Fruit fly (Drosophila melanogaster) whole organism, embryonic: ENCODE data around the gene ac.

ENCODE experiments used
- Abd-B ChIP-seq: fragments of 200-800 bp; sonication (Bioruptor generic); optimal IDR thresholded peaks from 2 replicates; lab custom pipeline; 2018; ENCODE audit warnings: missing biosample characterization, mild to moderate bottlenecking, missing genetic modification characterization, moderate library complexity
- CG10543 ChIP-seq: fragments of 200-800 bp; sonication (Bioruptor generic); optimal IDR thresholded peaks from 3 replicates; lab custom pipeline; 2017; ENCODE audit warnings: missing biosample characterization, mild to moderate bottlenecking, missing genetic modification characterization, moderate library complexity
- CG10979 ChIP-seq: fragments of 200-800 bp; sonication (Bioruptor generic); optimal IDR thresholded peaks from 2 replicates; lab custom pipeline; 2018; ENCODE audit warnings: missing biosample characterization, mild to moderate bottlenecking, missing genetic modification characterization, moderate library complexity
- CG11504 ChIP-seq: fragments of 200-800 bp; sonication (Bioruptor generic); optimal IDR thresholded peaks from 3 replicates; lab custom pipeline; 2019; ENCODE audit warnings: missing biosample characterization, mild to moderate bottlenecking, missing genetic modification characterization, moderate library complexity
- CG12155 ChIP-seq: fragments of 200-800 bp; sonication (Bioruptor generic); optimal IDR thresholded peaks from 3 replicates; lab custom pipeline; 2016; ENCODE audit warnings: missing biosample characterization, missing genetic modification characterization
- CG12219 ChIP-seq: fragments of 200-800 bp; sonication (Bioruptor generic); optimal IDR thresholded peaks from 3 replicates; lab custom pipeline; 2018; ENCODE audit warnings: missing biosample characterization, mild to moderate bottlenecking, missing genetic modification characterization
- CG15601 ChIP-seq: fragments of 200-800 bp; sonication (Bioruptor generic); optimal IDR thresholded peaks from 3 replicates; lab custom pipeline; 2019; ENCODE audit warnings: missing biosample characterization, mild to moderate bottlenecking, missing genetic modification characterization, moderate library complexity
- CG17359 ChIP-seq: fragments of 200-800 bp; sonication (Bioruptor generic); optimal IDR thresholded peaks from 3 replicates; lab custom pipeline; 2018; ENCODE audit warnings: missing biosample characterization, mild to moderate bottlenecking, missing genetic modification characterization, moderate library complexity
- CG17385 ChIP-seq: fragments of 200-800 bp; sonication (Bioruptor generic); optimal IDR thresholded peaks from 3 replicates; lab custom pipeline; 2018; ENCODE audit warnings: missing biosample characterization, mild to moderate bottlenecking, missing genetic modification characterization
- CG18262 ChIP-seq: fragments of 200-800 bp; optimal IDR thresholded peaks from 3 replicates; lab custom pipeline; 2019; ENCODE audit warnings: missing biosample characterization, mild to moderate bottlenecking, missing genetic modification characterization, moderate library complexity
- CG18476 ChIP-seq: fragments of 200-800 bp; sonication (Bioruptor generic); optimal IDR thresholded peaks from 2 replicates; lab custom pipeline; 2016; ENCODE audit warnings: missing biosample characterization, mild to moderate bottlenecking, missing genetic modification characterization
- CG2120 ChIP-seq: fragments of 200-800 bp; sonication (Bioruptor generic); optimal IDR thresholded peaks from 3 replicates; lab custom pipeline; 2016; ENCODE audit warnings: missing biosample characterization, missing genetic modification characterization
- CG2678 ChIP-seq: fragments of 200-800 bp; sonication (Bioruptor generic); optimal IDR thresholded peaks from 3 replicates; lab custom pipeline; 2019; ENCODE audit warnings: missing biosample characterization, mild to moderate bottlenecking, missing genetic modification characterization, moderate library complexity
- CG30431 ChIP-seq: fragments of 200-800 bp; sonication (Bioruptor generic); optimal IDR thresholded peaks from 2 replicates; lab custom pipeline; 2017; ENCODE audit warnings: missing biosample characterization, missing genetic modification characterization
- CG3281 ChIP-seq: fragments of 200-800 bp; sonication (Bioruptor generic); optimal IDR thresholded peaks from 3 replicates; lab custom pipeline; 2017; ENCODE audit warnings: missing biosample characterization, mild to moderate bottlenecking, missing genetic modification characterization
- CG4424 ChIP-seq: fragments of 200-800 bp; sonication (Bioruptor generic); optimal IDR thresholded peaks from 3 replicates; lab custom pipeline; 2016; ENCODE audit warnings: missing biosample characterization, missing genetic modification characterization
- CG6654 ChIP-seq: fragments of 200-800 bp; sonication (Bioruptor generic); optimal IDR thresholded peaks from 2 replicates; lab custom pipeline; 2017; ENCODE audit warnings: missing biosample characterization, mild to moderate bottlenecking, missing genetic modification characterization
- CG6854 ChIP-seq: fragments of 200-800 bp; sonication (Bioruptor generic); optimal IDR thresholded peaks from 3 replicates; lab custom pipeline; 2017; ENCODE audit warnings: missing biosample characterization, mild to moderate bottlenecking, missing genetic modification characterization
- CG7928 ChIP-seq: fragments of 200-800 bp; sonication (Bioruptor generic); optimal IDR thresholded peaks from 2 replicates; lab custom pipeline; 2017; ENCODE audit warnings: missing biosample characterization, mild to moderate bottlenecking, missing genetic modification characterization
- CG8281 ChIP-seq: fragments of 200-800 bp; sonication (Bioruptor generic); optimal IDR thresholded peaks from 2 replicates; lab custom pipeline; 2018; ENCODE audit warnings: missing biosample characterization, mild to moderate bottlenecking, missing genetic modification characterization, moderate library complexity
- CG8388 ChIP-seq: fragments of 200-800 bp; sonication (Bioruptor generic); optimal IDR thresholded peaks from 2 replicates; lab custom pipeline; 2019; ENCODE audit warnings: missing biosample characterization, mild to moderate bottlenecking, missing genetic modification characterization, moderate library complexity
- CG8944 ChIP-seq: fragments of 200-800 bp; sonication (Bioruptor generic); optimal IDR thresholded peaks from 3 replicates; lab custom pipeline; 2016; ENCODE audit warnings: missing biosample characterization, missing genetic modification characterization
- CoRest ChIP-seq: fragments of 200-800 bp; sonication (Bioruptor generic); optimal IDR thresholded peaks from 3 replicates; lab custom pipeline; 2018; ENCODE audit warnings: missing biosample characterization, mild to moderate bottlenecking, missing genetic modification characterization, moderate library complexity
- D19B ChIP-seq: fragments of 200-800 bp; sonication (Bioruptor generic); optimal IDR thresholded peaks from 2 replicates; lab custom pipeline; 2017; ENCODE audit warnings: missing biosample characterization, mild to moderate bottlenecking, missing genetic modification characterization
- Deaf1 ChIP-seq: fragments of 200-800 bp; optimal IDR thresholded peaks from 3 replicates; lab custom pipeline; 2019; ENCODE audit warnings: missing biosample characterization, mild to moderate bottlenecking, missing genetic modification characterization, moderate library complexity
- Doc2 ChIP-seq: fragments of 200-800 bp; sonication (Bioruptor generic); IDR thresholded peaks from 2 replicates; pipeline ENCODE4 v1.3.6; 2022; ENCODE audit warnings: missing biosample characterization, missing genetic modification characterization
- Fer2 ChIP-seq: fragments of 200-800 bp; sonication (Bioruptor generic); optimal IDR thresholded peaks from 2 replicates; lab custom pipeline; 2018; ENCODE audit warnings: missing biosample characterization, mild to moderate bottlenecking, missing genetic modification characterization, moderate library complexity
- Myb ChIP-seq: fragments of 200-800 bp; sonication (Bioruptor generic); optimal IDR thresholded peaks from 2 replicates; lab custom pipeline; 2016; ENCODE audit warnings: missing biosample characterization, missing genetic modification characterization
- Rfx ChIP-seq: fragments of 200-800 bp; sonication (Bioruptor generic); IDR thresholded peaks from 2 replicates; pipeline ENCODE4 v1.3.6; 2022; ENCODE audit warnings: missing biosample characterization, missing genetic modification characterization
- al ChIP-seq: fragments of 200-800 bp; sonication (Bioruptor generic); IDR thresholded peaks from 2 replicates; pipeline ENCODE4 v1.3.6; 2022; ENCODE audit warnings: missing biosample characterization, missing genetic modification characterization
- ara ChIP-seq: fragments of 200-800 bp; sonication (Bioruptor generic); IDR thresholded peaks from 2 replicates; pipeline ENCODE4 v1.3.6; 2022; ENCODE audit warnings: missing biosample characterization, missing genetic modification characterization
- bab2 ChIP-seq: fragments of 200-800 bp; sonication (Bioruptor generic); optimal IDR thresholded peaks from 2 replicates; lab custom pipeline; 2016; ENCODE audit warnings: missing biosample characterization, missing genetic modification characterization
- bcd ChIP-seq: fragments of 200-800 bp; sonication (Bioruptor generic); optimal IDR thresholded peaks from 2 replicates; lab custom pipeline; 2017; ENCODE audit warnings: missing biosample characterization, mild to moderate bottlenecking, missing genetic modification characterization
- cwo ChIP-seq: fragments of 200-800 bp; sonication (Bioruptor generic); optimal IDR thresholded peaks from 3 replicates; lab custom pipeline; 2017; ENCODE audit warnings: missing biosample characterization, missing genetic modification characterization, mild to moderate bottlenecking, moderate library complexity, missing genetic modification reagents
- dmrt99B ChIP-seq: fragments of 200-800 bp; sonication (Bioruptor generic); optimal IDR thresholded peaks from 2 replicates; lab custom pipeline; 2018; ENCODE audit warnings: missing biosample characterization, mild to moderate bottlenecking, missing genetic modification characterization, moderate library complexity
- dysf ChIP-seq: fragments of 200-800 bp; sonication (Bioruptor generic); IDR thresholded peaks from 3 replicates; pipeline ENCODE4 v1.3.6; 2022; ENCODE audit warnings: missing biosample characterization, missing genetic modification characterization
- gce ChIP-seq: fragments of 200-800 bp; sonication (Bioruptor generic); IDR thresholded peaks from 3 replicates; pipeline ENCODE4 v1.3.6; 2022; ENCODE audit warnings: missing biosample characterization, missing genetic modification characterization
- gcm ChIP-seq: fragments of 200-800 bp; sonication (Bioruptor generic); optimal IDR thresholded peaks from 2 replicates; lab custom pipeline; 2019; ENCODE audit warnings: missing biosample characterization, mild to moderate bottlenecking, missing genetic modification characterization, moderate library complexity
- kah ChIP-seq: fragments of 200-800 bp; sonication (Bioruptor generic); optimal IDR thresholded peaks from 2 replicates; lab custom pipeline; 2018; ENCODE audit warnings: missing biosample characterization, mild to moderate bottlenecking, missing genetic modification characterization
- nau ChIP-seq: fragments of 200-800 bp; sonication (Bioruptor generic); optimal IDR thresholded peaks from 3 replicates; lab custom pipeline; 2017; ENCODE audit warnings: missing biosample characterization, mild to moderate bottlenecking, missing genetic modification characterization, missing genetic modification reagents
- nerfin-1 ChIP-seq: fragments of 200-800 bp; sonication (Bioruptor generic); optimal IDR thresholded peaks from 3 replicates; lab custom pipeline; 2019; ENCODE audit warnings: missing biosample characterization, mild to moderate bottlenecking, missing genetic modification characterization, moderate library complexity
- pros ChIP-seq: fragments of 200-800 bp; sonication (Bioruptor generic); optimal IDR thresholded peaks from 3 replicates; lab custom pipeline; 2019; ENCODE audit warnings: missing biosample characterization, mild to moderate bottlenecking, missing genetic modification characterization, moderate library complexity
- scrt ChIP-seq: fragments of 200-800 bp; sonication (Bioruptor generic); optimal IDR thresholded peaks from 2 replicates; lab custom pipeline; 2018; ENCODE audit warnings: missing biosample characterization, mild to moderate bottlenecking, missing genetic modification characterization, moderate library complexity
- shn ChIP-seq: fragments of 200-800 bp; sonication (Bioruptor generic); optimal IDR thresholded peaks from 3 replicates; lab custom pipeline; 2016; ENCODE audit warnings: missing biosample characterization, missing genetic modification characterization
- sna ChIP-seq: fragments of 200-800 bp; sonication (Bioruptor generic); IDR thresholded peaks from 2 replicates; pipeline ENCODE4 v1.3.6; 2022; ENCODE audit warnings: missing biosample characterization, missing genetic modification characterization; ENCODE audit not compliant: partially characterized antibody
- so ChIP-seq: fragments of 200-800 bp; sonication (Bioruptor generic); IDR thresholded peaks from 3 replicates; pipeline ENCODE4 v1.3.6; 2022; ENCODE audit warnings: missing biosample characterization, missing genetic modification characterization
- sob ChIP-seq: fragments of 200-800 bp; sonication (Bioruptor generic); IDR thresholded peaks from 2 replicates; pipeline ENCODE4 v1.3.6; 2022; ENCODE audit warnings: missing biosample characterization, missing genetic modification characterization
- tap ChIP-seq: fragments of 200-800 bp; optimal IDR thresholded peaks from 3 replicates; lab custom pipeline; 2019; ENCODE audit warnings: missing biosample characterization, mild to moderate bottlenecking, missing genetic modification characterization, moderate library complexity
- tio ChIP-seq: fragments of 200-800 bp; sonication (Bioruptor generic); optimal IDR thresholded peaks from 2 replicates; lab custom pipeline; 2017; ENCODE audit warnings: missing biosample characterization, missing genetic modification characterization, inconsistent platforms
- zen ChIP-seq: fragments of 200-800 bp; sonication (Bioruptor generic); optimal IDR thresholded peaks from 3 replicates; lab custom pipeline; 2018; ENCODE audit warnings: missing biosample characterization, mild to moderate bottlenecking, missing genetic modification characterization, moderate library complexity

The ac gene

DNA sequence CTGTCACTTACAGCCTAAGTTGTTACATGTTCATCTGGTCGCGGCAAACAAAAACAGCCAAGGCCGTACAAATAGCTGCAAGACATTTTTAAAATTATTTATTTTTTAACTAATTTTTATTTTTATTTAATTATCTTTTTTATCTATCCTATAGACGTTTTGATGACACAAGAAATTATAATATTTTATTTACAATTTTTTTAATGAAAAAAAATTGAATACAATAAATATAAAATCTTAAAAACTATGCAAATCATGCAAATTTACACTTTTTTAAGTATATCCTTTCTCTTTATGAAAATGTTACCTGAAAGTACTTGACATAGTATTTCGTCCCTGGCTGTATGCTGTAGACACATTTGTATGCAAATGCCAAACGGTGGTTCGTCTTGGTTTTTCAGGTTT, 31.7 kb upstream of the ac start (continued):
- TF ChIP-seq CG10543 (GFP tag; lab: Kevin White, UChicago), result peak; percentile 14
- 0 out of 2 replicates have a peak, but pooled peaks have one; percentile 20 for TF ChIP-seq al (GFP tag; lab: Robert Waterston, UW)
- peak; percentile 59 for TF ChIP-seq scrt (GFP tag; lab: Kevin White, UChicago)
- peak; percentile 71 for TF ChIP-seq CG15601 (tag; lab: Kevin White, UChicago)
- peak; percentile 21 for TF ChIP-seq D19B (GFP tag; lab: Kevin White, UChicago)
- peak; percentile 5 for TF ChIP-seq CG6654 (GFP tag; lab: Kevin White, UChicago)
- TF ChIP-seq CG17385, result peak; percentile 82
- TF ChIP-seq dmrt99B, result peak; percentile 90
- peak; percentile 26 for TF ChIP-seq zen (tag; lab: Kevin White, UChicago)
- TF ChIP-seq CoRest, result peak; percentile 91
- no peak for TF ChIP-seq CG8944 (GFP tag; lab: Kevin White, UChicago)
- TF ChIP-seq tap (tag; lab: Kevin White, UChicago), result peak; percentile 78
- TF ChIP-seq CG18262 (tag; lab: Kevin White, UChicago), result peak; percentile 91
- peak; percentile 59 for TF ChIP-seq CG8281 (tag; lab: Kevin White, UChicago)
- peak; percentile 72 for TF ChIP-seq Deaf1 (tag; lab: Kevin White, UChicago)
- TF ChIP-seq CG12155 (GFP tag; lab: Kevin White, UChicago), result peak; percentile 3
- peak; percentile 60 for TF ChIP-seq CG4424 (GFP tag; lab: Kevin White, UChicago)
- peak; percentile 80 for TF ChIP-seq CG17359 (tag; lab: Kevin White, UChicago)
- TF ChIP-seq sna, result no peak
- TF ChIP-seq CG8388, result peak; percentile 83
- TF ChIP-seq Abd-B (GFP tag; lab: Kevin White, UChicago), result peak; percentile 58
- no peak for TF ChIP-seq Myb
- TF ChIP-seq nerfin-1 (tag; lab: Kevin White, UChicago), result peak; percentile 77
- TF ChIP-seq cwo (GFP tag; lab: Kevin White, UChicago), result peak; percentile 74
- no peak for TF ChIP-seq CG7928 (GFP tag; lab: Kevin White, UChicago)
- peak; percentile 31 for TF ChIP-seq CG18476 (GFP tag; lab: Kevin White, UChicago)
- peak; percentile 70 for TF ChIP-seq CG6854 (GFP tag; lab: Kevin White, UChicago)
- TF ChIP-seq tio (GFP tag; lab: Kevin White, UChicago), result peak; percentile 19
- TF ChIP-seq dysf (GFP tag; lab: Robert Waterston, UW), result peak; percentile 72; the same call in 2 of the 3 replicates
- TF ChIP-seq Rfx (GFP tag; lab: Robert Waterston, UW), result peak; percentile 58; the same call in 1 of the 2 replicates
- peak; percentile 76 for TF ChIP-seq CG3281
- TF ChIP-seq ara, result no peak
- TF ChIP-seq CG10979 (tag; lab: Kevin White, UChicago), result peak; percentile 82
- peak; percentile 90 for TF ChIP-seq gcm (GFP tag; lab: Kevin White, UChicago)
- TF ChIP-seq so, result 0 out of 3 replicates have a peak, but pooled peaks have one; percentile 54
- peak; percentile 67 for TF ChIP-seq kah
- peak; percentile 3 for TF ChIP-seq CG12219
- TF ChIP-seq CG30431 (GFP tag; lab: Kevin White, UChicago), result peak; percentile 5
- TF ChIP-seq nau, result no peak
- no peak for TF ChIP-seq bab2 (GFP tag; lab: Kevin White, UChicago)
- TF ChIP-seq CG2120, result peak; percentile 11
- TF ChIP-seq shn, result no peak
- TF ChIP-seq CG2678 (tag; lab: Kevin White, UChicago), result peak; percentile 93
- TF ChIP-seq gce (GFP tag; lab: Robert Waterston, UW), result no peak
- TF ChIP-seq Doc2 (GFP tag; lab: Robert Waterston, UW), result no peak
- TF ChIP-seq pros (GFP tag; lab: Kevin White, UChicago), result peak; percentile 20
- peak; percentile 63 for TF ChIP-seq bcd (GFP tag; lab: Kevin White, UChicago)
- peak; percentile 48 for TF ChIP-seq Fer2 (tag; lab: Kevin White, UChicago)
- peak; percentile 26; the same call in 1 of the 2 replicates for TF ChIP-seq sob (GFP tag; lab: Robert Waterston, UW)
- peak; percentile 91 for TF ChIP-seq CG11504
